Fruit fly (Drosophila melanogaster) whole organism, embryonic: ENCODE data around the gene CG11698.

ENCODE experiments used
- Ada2b ChIP-seq: fragments of 200-800 bp; sonication (Bioruptor generic); IDR thresholded peaks from 2 replicates; pipeline ENCODE4 v1.3.6; 2022; ENCODE audit warnings: missing biosample characterization, missing genetic modification characterization
- B-H2 ChIP-seq: fragments of 200-800 bp; sonication (Bioruptor generic); optimal IDR thresholded peaks from 2 replicates; lab custom pipeline; 2018; ENCODE audit warnings: missing biosample characterization, mild to moderate bottlenecking, missing genetic modification characterization
- BtbVII ChIP-seq: fragments of 200-800 bp; sonication (Bioruptor generic); optimal IDR thresholded peaks from 3 replicates; lab custom pipeline; 2017; ENCODE audit warnings: missing biosample characterization, mild to moderate bottlenecking, missing genetic modification characterization
- CG10565 ChIP-seq: fragments of 200-800 bp; sonication (Bioruptor generic); optimal IDR thresholded peaks from 3 replicates; lab custom pipeline; 2016; ENCODE audit warnings: missing biosample characterization, mild to moderate bottlenecking, missing genetic modification characterization
- CG11560 ChIP-seq: fragments of 200-800 bp; sonication (Bioruptor generic); IDR thresholded peaks from 3 replicates; pipeline ENCODE4 v1.3.6; 2022; ENCODE audit warnings: missing biosample characterization, missing genetic modification characterization
- CG12104 ChIP-seq: fragments of 200-800 bp; sonication (Bioruptor generic); optimal IDR thresholded peaks from 3 replicates; lab custom pipeline; 2016; ENCODE audit warnings: missing biosample characterization, missing genetic modification characterization
- CG12155 ChIP-seq: fragments of 200-800 bp; sonication (Bioruptor generic); optimal IDR thresholded peaks from 3 replicates; lab custom pipeline; 2016; ENCODE audit warnings: missing biosample characterization, missing genetic modification characterization
- CG15514 ChIP-seq: fragments of 200-800 bp; sonication (Bioruptor generic); optimal IDR thresholded peaks from 3 replicates; lab custom pipeline; 2017; ENCODE audit warnings: missing biosample characterization, missing genetic modification characterization, mild to moderate bottlenecking, moderate library complexity, missing genetic modification reagents
- CG16863 ChIP-seq: fragments of 200-800 bp; sonication (Bioruptor generic); optimal IDR thresholded peaks from 3 replicates; lab custom pipeline; 2016; ENCODE audit warnings: missing biosample characterization, missing genetic modification characterization
- CG2199 ChIP-seq: fragments of 200-800 bp; sonication (Bioruptor generic); IDR thresholded peaks from 3 replicates; pipeline ENCODE4 v1.3.6; 2022; ENCODE audit warnings: missing biosample characterization, missing genetic modification characterization
- CG30403 ChIP-seq: fragments of 200-800 bp; sonication (Bioruptor generic); optimal IDR thresholded peaks from 3 replicates; lab custom pipeline; 2016; ENCODE audit warnings: missing biosample characterization, missing genetic modification characterization
- CG34376 ChIP-seq: fragments of 200-800 bp; sonication (Bioruptor generic); optimal IDR thresholded peaks from 2 replicates; lab custom pipeline; 2018; ENCODE audit warnings: missing biosample characterization, mild to moderate bottlenecking, missing genetic modification characterization
- CG3995 ChIP-seq: fragments of 200-800 bp; sonication (Bioruptor generic); optimal IDR thresholded peaks from 3 replicates; lab custom pipeline; 2016; ENCODE audit warnings: missing biosample characterization, missing genetic modification characterization
- CG4854 ChIP-seq: fragments of 200-800 bp; sonication (Bioruptor generic); optimal IDR thresholded peaks from 2 replicates; lab custom pipeline; 2016; ENCODE audit warnings: missing biosample characterization, missing genetic modification characterization, inconsistent platforms
- CG5245 ChIP-seq: fragments of 200-800 bp; sonication (Bioruptor generic); optimal IDR thresholded peaks from 3 replicates; lab custom pipeline; 2016; ENCODE audit warnings: missing biosample characterization, missing genetic modification characterization
- CG6254 ChIP-seq: fragments of 200-800 bp; sonication (Bioruptor generic); optimal IDR thresholded peaks from 3 replicates; lab custom pipeline; 2017; ENCODE audit warnings: mild to moderate bottlenecking, missing biosample characterization, missing genetic modification reagents, missing genetic modification characterization
- CG6791 ChIP-seq: fragments of 200-800 bp; sonication (Bioruptor generic); IDR thresholded peaks from 3 replicates; pipeline ENCODE4 v1.3.6; 2022; ENCODE audit warnings: missing biosample characterization, missing genetic modification characterization; ENCODE audit not compliant: partially characterized antibody
- CG6813 ChIP-seq: fragments of 200-800 bp; sonication (Bioruptor generic); optimal IDR thresholded peaks from 2 replicates; lab custom pipeline; 2017; ENCODE audit warnings: missing biosample characterization, missing genetic modification characterization, mild to moderate bottlenecking, moderate library complexity, missing genetic modification reagents
- CG7786 ChIP-seq: fragments of 200-800 bp; sonication (Bioruptor generic); optimal IDR thresholded peaks from 2 replicates; lab custom pipeline; 2016; ENCODE audit warnings: missing biosample characterization, missing genetic modification characterization
- CG8281 ChIP-seq: fragments of 200-800 bp; sonication (Bioruptor generic); optimal IDR thresholded peaks from 2 replicates; lab custom pipeline; 2018; ENCODE audit warnings: missing biosample characterization, mild to moderate bottlenecking, missing genetic modification characterization, moderate library complexity
- CG9817 ChIP-seq: fragments of 200-800 bp; sonication (Bioruptor generic); optimal IDR thresholded peaks from 2 replicates; lab custom pipeline; 2018; ENCODE audit warnings: missing biosample characterization, mild to moderate bottlenecking, missing genetic modification characterization, moderate library complexity
- CG9876 ChIP-seq: fragments of 200-800 bp; sonication (Bioruptor generic); optimal IDR thresholded peaks from 2 replicates; lab custom pipeline; 2016; ENCODE audit warnings: missing biosample characterization, missing genetic modification characterization
- Camta ChIP-seq: fragments of 200-800 bp; sonication (Bioruptor generic); optimal IDR thresholded peaks from 2 replicates; lab custom pipeline; 2016; ENCODE audit warnings: missing biosample characterization, missing genetic modification characterization
- Chrac-16 ChIP-seq: fragments of 200-800 bp; sonication (Bioruptor generic); optimal IDR thresholded peaks from 3 replicates; lab custom pipeline; 2016; ENCODE audit warnings: missing biosample characterization, missing genetic modification characterization
- CrebB ChIP-seq: fragments of 200-800 bp; sonication (Bioruptor generic); optimal IDR thresholded peaks from 3 replicates; lab custom pipeline; 2018; ENCODE audit warnings: missing biosample characterization, mild to moderate bottlenecking, missing genetic modification characterization
- Deaf1 ChIP-seq: fragments of 200-800 bp; optimal IDR thresholded peaks from 3 replicates; lab custom pipeline; 2019; ENCODE audit warnings: missing biosample characterization, mild to moderate bottlenecking, missing genetic modification characterization, moderate library complexity
- Dek ChIP-seq: fragments of 200-800 bp; sonication (Bioruptor generic); optimal IDR thresholded peaks from 3 replicates; lab custom pipeline; 2019; ENCODE audit warnings: missing biosample characterization, mild to moderate bottlenecking, missing genetic modification characterization, moderate library complexity
- Dp ChIP-seq: fragments of 200-800 bp; sonication (Bioruptor generic); optimal IDR thresholded peaks from 2 replicates; lab custom pipeline; 2018; ENCODE audit warnings: missing biosample characterization, mild to moderate bottlenecking, missing genetic modification characterization, moderate library complexity
- Dref ChIP-seq: fragments of 200-800 bp; sonication (Bioruptor generic); IDR thresholded peaks from 2 replicates; pipeline ENCODE4 v1.3.6; 2022; ENCODE audit warnings: missing biosample characterization, missing genetic modification characterization
- HLH4C ChIP-seq: fragments of 200-800 bp; sonication (Bioruptor generic); IDR thresholded peaks from 3 replicates; pipeline ENCODE4 v1.3.6; 2022; ENCODE audit warnings: missing biosample characterization, missing genetic modification characterization; ENCODE audit not compliant: partially characterized antibody
- Hmr ChIP-seq: fragments of 200-800 bp; sonication (Bioruptor generic); optimal IDR thresholded peaks from 3 replicates; lab custom pipeline; 2017; ENCODE audit warnings: mild to moderate bottlenecking, missing biosample characterization, missing genetic modification reagents, missing genetic modification characterization
- Hr39 ChIP-seq: fragments of >200 bp; optimal IDR thresholded peaks from 2 replicates; lab custom pipeline; 2017
- Mrtf ChIP-seq: fragments of 200-800 bp; sonication (Bioruptor generic); IDR thresholded peaks from 3 replicates; pipeline ENCODE4 v1.3.6; 2022; ENCODE audit warnings: missing biosample characterization, missing genetic modification characterization
- Sin3A ChIP-seq: fragments of >200 bp; optimal IDR thresholded peaks from 2 replicates; lab custom pipeline; 2018
- Spps ChIP-seq: fragments of 200-800 bp; sonication (Bioruptor generic); optimal IDR thresholded peaks from 2 replicates; lab custom pipeline; 2018; ENCODE audit warnings: missing biosample characterization, mild to moderate bottlenecking, missing genetic modification characterization
- TFAM ChIP-seq: fragments of 200-800 bp; sonication (Bioruptor generic); optimal IDR thresholded peaks from 2 replicates; lab custom pipeline; 2017; ENCODE audit warnings: missing biosample characterization, missing genetic modification characterization, inconsistent platforms
- Tbp ChIP-seq: fragments of >200 bp; optimal IDR thresholded peaks from 2 replicates; lab custom pipeline; 2018; ENCODE audit warnings: missing biosample characterization, missing genetic modification characterization
- Vsx1 ChIP-seq: fragments of 200-800 bp; sonication (Bioruptor generic); optimal IDR thresholded peaks from 2 replicates; lab custom pipeline; 2017; ENCODE audit warnings: missing biosample characterization, mild to moderate bottlenecking, missing genetic modification characterization, missing genetic modification reagents
- ash1 ChIP-seq: fragments of 200-800 bp; sonication (Bioruptor generic); optimal IDR thresholded peaks from 2 replicates; lab custom pipeline; 2018; ENCODE audit warnings: missing biosample characterization, mild to moderate bottlenecking, missing genetic modification characterization
- fd102C ChIP-seq: fragments of 200-800 bp; sonication (Bioruptor generic); optimal IDR thresholded peaks from 2 replicates; lab custom pipeline; 2018; ENCODE audit warnings: missing biosample characterization, mild to moderate bottlenecking, missing genetic modification characterization, moderate library complexity
- ken ChIP-seq: fragments of 200-800 bp; sonication (Bioruptor generic); IDR thresholded peaks from 3 replicates; pipeline ENCODE4 v1.3.6; 2022; ENCODE audit warnings: missing biosample characterization, missing genetic modification characterization
- nerfin-2 ChIP-seq: fragments of 200-800 bp; sonication (Bioruptor generic); IDR thresholded peaks from 2 replicates; pipeline ENCODE4 v1.3.6; 2022; ENCODE audit warnings: missing biosample characterization, missing genetic modification characterization; ENCODE audit not compliant: partially characterized antibody
- pb ChIP-seq: fragments of 200-800 bp; sonication (Bioruptor generic); optimal IDR thresholded peaks from 3 replicates; lab custom pipeline; 2016; ENCODE audit warnings: missing biosample characterization, missing genetic modification characterization
- repo ChIP-seq: fragments of 200-800 bp; sonication (Bioruptor generic); optimal IDR thresholded peaks from 2 replicates; lab custom pipeline; 2016; ENCODE audit warnings: missing biosample characterization, missing genetic modification characterization
- schlank ChIP-seq: fragments of 200-800 bp; sonication (Bioruptor generic); optimal IDR thresholded peaks from 2 replicates; lab custom pipeline; 2018; ENCODE audit warnings: missing biosample characterization, mild to moderate bottlenecking, missing genetic modification characterization
- slbo ChIP-seq: fragments of 200-800 bp; sonication (Bioruptor generic); IDR thresholded peaks from 2 replicates; pipeline ENCODE4 v1.3.6; 2022; ENCODE audit warnings: missing biosample characterization, missing genetic modification characterization
- sna ChIP-seq: fragments of 200-800 bp; sonication (Bioruptor generic); IDR thresholded peaks from 2 replicates; pipeline ENCODE4 v1.3.6; 2022; ENCODE audit warnings: missing biosample characterization, missing genetic modification characterization; ENCODE audit not compliant: partially characterized antibody
- sr ChIP-seq: fragments of 200-800 bp; sonication (Bioruptor generic); IDR thresholded peaks from 3 replicates; pipeline ENCODE4 v1.3.6; 2022; ENCODE audit warnings: missing biosample characterization, missing genetic modification characterization
- sug ChIP-seq: fragments of 200-800 bp; optimal IDR thresholded peaks from 2 replicates; lab custom pipeline; 2019; ENCODE audit warnings: missing biosample characterization, mild to moderate bottlenecking, missing genetic modification characterization, moderate library complexity
- twi ChIP-seq: fragments of 200-800 bp; optimal IDR thresholded peaks from 2 replicates; lab custom pipeline; 2019; ENCODE audit warnings: missing biosample characterization, mild to moderate bottlenecking, missing genetic modification characterization, moderate library complexity
- wdn ChIP-seq: fragments of 200-800 bp; sonication (Bioruptor generic); IDR thresholded peaks from 2 replicates; pipeline ENCODE4 v1.3.6; 2022; ENCODE audit warnings: missing biosample characterization, missing genetic modification characterization
- yki ChIP-seq: fragments of >200 bp; optimal IDR thresholded peaks from 3 replicates; lab custom pipeline; 2018
- zfh2 ChIP-seq: fragments of 200-800 bp; sonication (Bioruptor generic); optimal IDR thresholded peaks from 2 replicates; lab custom pipeline; 2016; ENCODE audit warnings: missing biosample characterization, missing genetic modification characterization

The CG11698 gene

DNA sequence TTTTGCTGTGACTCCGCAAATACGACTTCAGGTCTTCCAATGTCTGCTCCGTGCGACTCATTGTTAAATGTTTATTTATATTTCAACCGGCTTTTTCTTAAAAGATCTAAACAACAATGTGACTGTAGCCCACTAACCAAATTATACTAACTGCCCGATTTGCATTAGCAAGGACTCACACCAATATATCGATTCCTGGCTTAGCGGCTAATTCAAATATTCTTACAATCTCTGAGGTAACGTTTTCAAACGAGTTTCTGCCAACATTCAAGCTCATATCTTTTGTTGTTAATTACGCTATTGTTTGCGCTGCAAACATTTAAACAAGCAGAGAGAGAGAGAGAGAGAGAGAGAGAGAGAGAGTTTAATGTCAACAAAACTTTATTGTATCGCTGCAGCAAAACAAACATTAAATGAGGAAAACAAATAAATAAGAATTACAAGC, 3.5 kb upstream of the CG11698 start, which contains the start of gene tex (continued):
- TF ChIP-seq CG6254 (GFP tag; lab: Kevin White, UChicago), result peak; percentile 78
- TF ChIP-seq Tbp, result no peak
- TF ChIP-seq CG12155 (GFP tag; lab: Kevin White, UChicago), result no peak
- TF ChIP-seq CG2199, result no peak
- TF ChIP-seq Camta (GFP tag; lab: Kevin White, UChicago), result no peak
- no peak for TF ChIP-seq Chrac-16 (GFP tag; lab: Kevin White, UChicago)
- TF ChIP-seq HLH4C (GFP tag; lab: Robert Waterston, UW), result no peak
- no peak for TF ChIP-seq repo (GFP tag; lab: Kevin White, UChicago)
- no peak for TF ChIP-seq CG34376 (GFP tag; lab: Kevin White, UChicago)
- TF ChIP-seq Dek, result no peak
- TF ChIP-seq CG30403 (GFP tag; lab: Kevin White, UChicago), result no peak
- TF ChIP-seq CG7786 (GFP tag; lab: Kevin White, UChicago), result no peak
- TF ChIP-seq CG9817 (tag; lab: Kevin White, UChicago), result no peak
- TF ChIP-seq schlank (tag; lab: Kevin White, UChicago), result no peak
- TF ChIP-seq Ada2b (GFP tag; lab: Robert Waterston, UW), result no peak
- no peak for TF ChIP-seq sug
- TF ChIP-seq CG4854 (GFP tag; lab: Kevin White, UChicago), result no peak
- no peak for TF ChIP-seq CG11560 (tag; lab: Robert Waterston, UW)
- no peak for TF ChIP-seq Vsx1 (GFP tag; lab: Kevin White, UChicago)
- no peak for TF ChIP-seq Mrtf (GFP tag; lab: Robert Waterston, UW)
- TF ChIP-seq B-H2 (GFP tag; lab: Kevin White, UChicago), result no peak
- 0 out of 2 replicates have a peak, but pooled peaks have one; percentile 44 for TF ChIP-seq sna (GFP tag; lab: Robert Waterston, UW)
- no peak for TF ChIP-seq ash1 (GFP tag; lab: Kevin White, UChicago)
- peak; percentile 2 for TF ChIP-seq CG16863
- peak; percentile 10 for TF ChIP-seq CG5245 (GFP tag; lab: Kevin White, UChicago)
- peak; percentile 98 for TF ChIP-seq Dp (GFP tag; lab: Kevin White, UChicago)
- no peak for TF ChIP-seq BtbVII (GFP tag; lab: Kevin White, UChicago)
- TF ChIP-seq Dref (GFP tag; lab: Robert Waterston, UW), result peak; percentile 86
- no peak for TF ChIP-seq pb (GFP tag; lab: Kevin White, UChicago)
- TF ChIP-seq nerfin-2, result no peak
- TF ChIP-seq twi (tag; lab: Kevin White, UChicago), result no peak
- no peak for TF ChIP-seq Deaf1 (tag; lab: Kevin White, UChicago)
- TF ChIP-seq Spps, result peak; percentile 41
- no peak for TF ChIP-seq CG10565
- TF ChIP-seq zfh2 (GFP tag; lab: Kevin White, UChicago), result no peak
- no peak for TF ChIP-seq CG8281 (tag; lab: Kevin White, UChicago)
- no peak for TF ChIP-seq CG3995
- TF ChIP-seq Hr39 (lab: Kevin White, UChicago), result no peak
- peak; percentile 3 for TF ChIP-seq CG12104 (GFP tag; lab: Kevin White, UChicago)
- TF ChIP-seq fd102C, result peak; percentile 1
- peak; percentile 67 for TF ChIP-seq CG6813 (GFP tag; lab: Kevin White, UChicago)
- TF ChIP-seq sr (GFP tag; lab: Robert Waterston, UW), result 0 out of 3 replicates have a peak, but pooled peaks have one; percentile 12
- TF ChIP-seq CrebB, result no peak
- TF ChIP-seq CG9876 (GFP tag; lab: Kevin White, UChicago), result no peak
- peak; percentile 56 for TF ChIP-seq CG15514
- no peak for TF ChIP-seq ken
- TF ChIP-seq yki, result no peak
- TF ChIP-seq Sin3A (lab: Kevin White, UChicago), result peak; percentile 26
- TF ChIP-seq slbo (GFP tag; lab: Robert Waterston, UW), result no peak
- TF ChIP-seq CG6791 (GFP tag; lab: Robert Waterston, UW), result no peak
- no peak for TF ChIP-seq Hmr (GFP tag; lab: Kevin White, UChicago)
- TF ChIP-seq TFAM, result no peak
- TF ChIP-seq wdn (GFP tag; lab: Robert Waterston, UW), result no peak
